Worm (Caenorhabditis elegans): Measurements from ENCODE around the gene fbxa-142.

- no peak for TF ChIP-seq med-1 (GFP tag; optimal IDR thresholded peaks at IDR 0.05; ENCODE audit: insufficient read depth)
- no peak for TF ChIP-seq ztf-29 (GFP tag; IDR thresholded peaks at IDR 0.05)
- no peak for TF ChIP-seq ref-1 (GFP tag; conservative IDR thresholded peaks at IDR 0.05)
Measured at ce11 chrV:16165936-16166335, 34.8 kb upstream of the fbxa-142 start, which contains the start of gene str-108.

Data from whole organism, midembryonic.